Worm (Caenorhabditis elegans): Measurements from ENCODE around the gene H43E16.1.

H43E16.1 gene

ce11 chrII:6651719-6652118 is 22.3 kb upstream of the H43E16.1 start, which contains the start of gene sra-26:
TSS of gene sra-26 (minus strand) at chrII:6651819.
- TF ChIP-seq elt-2 (tag; optimal IDR thresholded peaks at IDR 0.05): no peak
- no peak for TF ChIP-seq sup-37 (GFP tag; optimal IDR thresholded peaks at IDR 0.05)
- TF ChIP-seq lin-39 (tag; optimal IDR thresholded peaks at IDR 0.05): no peak
- TF ChIP-seq dpl-1 (GFP tag; optimal IDR thresholded peaks at IDR 0.05): no peak
- no peak for TF ChIP-seq nhr-71 (tag; optimal IDR thresholded peaks at IDR 0.05)
- TF ChIP-seq ceh-8 (GFP tag; optimal IDR thresholded peaks at IDR 0.05): no peak
- no peak for TF ChIP-seq fkh-4 (tag; optimal IDR thresholded peaks at IDR 0.05; ENCODE audit: borderline replicate concordance)
- TF ChIP-seq mdl-1 (tag; optimal IDR thresholded peaks at IDR 0.05): no peak
- no peak for TF ChIP-seq snpc-4 (tag; optimal IDR thresholded peaks at IDR 0.05)
- no peak for TF ChIP-seq hlh-4 (tag; optimal IDR thresholded peaks at IDR 0.05)
- TF ChIP-seq nhr-85 (tag): no peak
- TF ChIP-seq sptf-1 (tag; optimal IDR thresholded peaks at IDR 0.05): no peak

- no peak for TF ChIP-seq mdl-1 (tag; optimal IDR thresholded peaks at IDR 0.05)
- no peak for TF ChIP-seq efl-1 (optimal IDR thresholded peaks at IDR 0.05)
- peak in 1 of 2 experiments; percentile 10 for TF ChIP-seq efl-1 (GFP tag; optimal IDR thresholded peaks at IDR 0.05 in 1 of 2)
Measured at ce11 chrII:6654284-6654683, 19.8 kb upstream of the H43E16.1 start, which contains the start of gene T19D12.9. TSS of gene T19D12.9 (minus strand) at chrII:6654384.

ce11 chrII:6658766-6659165 is 15.3 kb upstream of the H43E16.1 start, which contains the start of gene T19D12.10:
TSS of gene T19D12.10 (minus strand) at chrII:6658866.
- TF ChIP-seq snu-23 (GFP tag; optimal IDR thresholded peaks at IDR 0.05) (no peak), irx-1 (tag; optimal IDR thresholded peaks at IDR 0.05) (no peak), nhr-85 (tag) (no peak), efl-1 (optimal IDR thresholded peaks at IDR 0.05) (no peak), efl-1 (GFP tag; optimal IDR thresholded peaks at IDR 0.05 in 1 of 2) (no peak), blmp-1 (tag; optimal IDR thresholded peaks at IDR 0.05) (no peak), nhr-77 (tag; optimal IDR thresholded peaks at IDR 0.05) (no peak), ceh-82 (tag; optimal IDR thresholded peaks at IDR 0.05) (no peak), zip-4 (GFP tag; optimal IDR thresholded peaks at IDR 0.05) (no peak), zag-1 (tag; optimal IDR thresholded peaks at IDR 0.05) (no peak), nhr-19 (GFP tag; conservative IDR thresholded peaks at IDR 0.05) (no peak), dsc-1 (tag; optimal IDR thresholded peaks at IDR 0.05) (no peak), nhr-11 (tag; optimal IDR thresholded peaks at IDR 0.05) (no peak), nhr-76 (tag; optimal IDR thresholded peaks at IDR 0.05) (no peak), sup-37 (GFP tag; optimal IDR thresholded peaks at IDR 0.05) (no peak), tbx-2 (tag; optimal IDR thresholded peaks at IDR 0.05) (no peak), C16A3.4 (tag; optimal IDR thresholded peaks at IDR 0.05) (no peak), lsy-2 (tag; optimal IDR thresholded peaks at IDR 0.05) (no peak), lin-39 (tag; optimal IDR thresholded peaks at IDR 0.05) (no peak), unc-86 (tag; optimal IDR thresholded peaks at IDR 0.05) (no peak), ama-1 (optimal IDR thresholded peaks at IDR 0.05) (no peak)

- no peak for TF ChIP-seq nhr-77 (tag; optimal IDR thresholded peaks at IDR 0.05)
- TF ChIP-seq zip-4 (GFP tag; optimal IDR thresholded peaks at IDR 0.05): no peak
- TF ChIP-seq aha-1 (tag; optimal IDR thresholded peaks at IDR 0.05): no peak
- no peak for TF ChIP-seq nhr-28 (tag; optimal IDR thresholded peaks at IDR 0.05)
- peak; percentile 39 for TF ChIP-seq elt-2 (tag; optimal IDR thresholded peaks at IDR 0.05)
- TF ChIP-seq unc-98 (GFP tag; IDR thresholded peaks at IDR 0.05): no peak
- peak; percentile 4 for TF ChIP-seq tlp-1 (tag; optimal IDR thresholded peaks at IDR 0.05)
Measured at ce11 chrII:6661211-6661610, 12.9 kb upstream of the H43E16.1 start, which contains the start of gene T19D12.2. TSS of gene T19D12.2 (plus strand) at chrII:6661335.

ce11 chrII:6663799-6664198 is 10.3 kb upstream of the H43E16.1 start:
- TF ChIP-seq jun-1 (tag; optimal IDR thresholded peaks at IDR 0.05) (no peak), ceh-63 (GFP tag; optimal IDR thresholded peaks at IDR 0.05) (no peak), ztf-4 (tag; optimal IDR thresholded peaks at IDR 0.05) (no peak), unc-98 (GFP tag; IDR thresholded peaks at IDR 0.05) (no peak), nhr-85 (tag) (no peak), dpl-1 (GFP tag; optimal IDR thresholded peaks at IDR 0.05) (no peak), nhr-237 (tag; optimal IDR thresholded peaks at IDR 0.05) (no peak), snpc-4 (tag; optimal IDR thresholded peaks at IDR 0.05) (no peak), pqm-1 (tag; optimal IDR thresholded peaks at IDR 0.05) (no peak), nhr-19 (GFP tag; conservative IDR thresholded peaks at IDR 0.05) (no peak), ets-5 (GFP tag; IDR thresholded peaks at IDR 0.05) (no peak), elt-3 (tag; optimal IDR thresholded peaks at IDR 0.05) (no peak), C04F5.9 (tag; optimal IDR thresholded peaks at IDR 0.05) (no peak), sptf-1 (tag; optimal IDR thresholded peaks at IDR 0.05) (no peak), efl-1 (optimal IDR thresholded peaks at IDR 0.05) (no peak), efl-1 (GFP tag; optimal IDR thresholded peaks at IDR 0.05 in 1 of 2) (no peak), mef-2 (tag; optimal IDR thresholded peaks at IDR 0.05) (no peak), vab-15 (tag; optimal IDR thresholded peaks at IDR 0.05) (no peak), pax-3 (tag; optimal IDR thresholded peaks at IDR 0.05) (no peak), dsc-1 (tag; optimal IDR thresholded peaks at IDR 0.05) (no peak)

Data from whole organism, L1 larva.